Worm (Caenorhabditis elegans) whole organism, L3 larva: ENCODE measurements around the gene R01E6.5.

Experiments used
- R02D3.7 ChIP-seq: fragments of 150-350 bp; optimal IDR thresholded peaks from 2 replicates; lab custom pipeline; 2014; ENCODE audit warnings: missing biosample characterization, missing genetic modification characterization
- ceh-28 ChIP-seq: fragments of 150-350 bp; optimal IDR thresholded peaks from 2 replicates; lab custom pipeline; 2014; ENCODE audit warnings: missing biosample characterization, missing genetic modification reagents, missing genetic modification characterization
- ceh-82 ChIP-seq: fragments of 150-350 bp; optimal IDR thresholded peaks from 2 replicates; lab custom pipeline; 2014; ENCODE audit warnings: missing biosample characterization, missing genetic modification characterization
- ceh-9 ChIP-seq: sonication (generic microtip); optimal IDR thresholded peaks from 2 replicates; lab custom pipeline; 2018; ENCODE audit warnings: missing biosample characterization, missing genetic modification characterization
- egl-27 ChIP-seq: sonication (generic microtip); optimal IDR thresholded peaks from 4 replicates; lab custom pipeline; 2017; ENCODE audit warnings: missing biosample characterization, missing genetic modification reagents, missing genetic modification characterization
- elt-2 ChIP-seq: sonication (generic microtip); optimal IDR thresholded peaks from 2 replicates; lab custom pipeline; 2016; ENCODE audit warnings: missing genetic modification reagents, mild to moderate bottlenecking, missing genetic modification characterization, missing compliant biosample characterization
- nhr-28 ChIP-seq: fragments of 150-350 bp; optimal IDR thresholded peaks from 2 replicates; lab custom pipeline; 2014; ENCODE audit warnings: missing biosample characterization, missing genetic modification characterization
- unc-39 ChIP-seq: sonication (generic microtip); optimal IDR thresholded peaks from 4 replicates; lab custom pipeline; 2017; ENCODE audit warnings: missing biosample characterization, missing genetic modification characterization
- zag-1 ChIP-seq: fragments of 150-350 bp; optimal IDR thresholded peaks from 2 replicates; lab custom pipeline; 2014; ENCODE audit warnings: missing biosample characterization, missing genetic modification characterization

ce11 chrX:13502282-13502681, 34.6 kb upstream of the R01E6.5 start:
- TF ChIP-seq elt-2: no peak
- no peak for TF ChIP-seq nhr-28 (tag; lab: Kevin White, UChicago)
- no peak for TF ChIP-seq zag-1
- no peak for TF ChIP-seq unc-39 (tag; lab: Kevin White, UChicago)
- TF ChIP-seq ceh-82 (tag; lab: Kevin White, UChicago): no peak
- TF ChIP-seq ceh-9 (tag; lab: Kevin White, UChicago): no peak
- TF ChIP-seq egl-27: no peak
- no peak for TF ChIP-seq ceh-28
- no peak for TF ChIP-seq R02D3.7
